Worm (Caenorhabditis elegans): ENCODE data around the gene T09A5.14.

The T09A5.14 gene

ce11 chrII:7858101-7858500 is 25.9 kb downstream of the T09A5.14 start, which contains the start of gene sds-22:
Gene sds-22 (plus strand): TSS chrII:7858401.
- TF ChIP-seq nfya-2 (GFP tag; IDR thresholded peaks at IDR 0.05) (no peak), zim-3 (tag; optimal IDR thresholded peaks at IDR 0.05) (no peak), lsy-27 (tag; optimal IDR thresholded peaks at IDR 0.05; ENCODE audit: borderline replicate concordance, insufficient read depth) (no peak), B0035.1 (tag; optimal IDR thresholded peaks at IDR 0.05) (no peak), nhr-179 (tag; optimal IDR thresholded peaks at IDR 0.05) (no peak), egl-44 (GFP tag; IDR thresholded peaks at IDR 0.05) (no peak), Y79H2A.3 (GFP tag; conservative IDR thresholded peaks at IDR 0.05) (no peak), Y53G8AR.9 (GFP tag; conservative IDR thresholded peaks at IDR 0.05) (no peak), F10E7.11 (tag; optimal IDR thresholded peaks at IDR 0.05) (no peak), nhr-120 (GFP tag; IDR thresholded peaks at IDR 0.05) (no peak), ceh-40 (GFP tag; IDR thresholded peaks at IDR 0.05) (no peak), chd-7 (tag; optimal IDR thresholded peaks at IDR 0.05) (no peak), pha-4 (tag; optimal IDR thresholded peaks at IDR 0.05) (no peak), cebp-1 (GFP tag; IDR thresholded peaks at IDR 0.05) (no peak), cebp-1 (tag; optimal IDR thresholded peaks at IDR 0.05) (no peak), ccch-3 (GFP tag; optimal IDR thresholded peaks at IDR 0.05) (no peak), lin-26 (GFP tag; IDR thresholded peaks at IDR 0.05) (no peak)

ce11 chrII:7860221-7860928 is 28.2 kb downstream of the T09A5.14 start, which contains the start of gene lin-5:
Gene lin-5 (plus strand): TSS chrII:7860574.
- TF ChIP-seq pha-4 (tag; optimal IDR thresholded peaks at IDR 0.05), result no peak
- TF ChIP-seq ceh-79 (tag; optimal IDR thresholded peaks at IDR 0.05), result no peak
- TF ChIP-seq ets-4 (GFP tag; optimal IDR thresholded peaks at IDR 0.05), result no peak
- no peak for TF ChIP-seq nhr-27 (tag; optimal IDR thresholded peaks at IDR 0.05)
- TF ChIP-seq D2030.7 (GFP tag; IDR thresholded peaks at IDR 0.05), result peak; percentile 91
- peak; percentile 67 for TF ChIP-seq hmg-1.2 (GFP tag; IDR thresholded peaks at IDR 0.05)
- TF ChIP-seq lin-54 (GFP tag; optimal IDR thresholded peaks at IDR 0.05), result peak; percentile 92
- TF ChIP-seq dpff-1 (tag; optimal IDR thresholded peaks at IDR 0.05), result no peak
- no peak for TF ChIP-seq lin-40 (tag; optimal IDR thresholded peaks at IDR 0.05)
- no peak for TF ChIP-seq pbrm-1 (GFP tag; IDR thresholded peaks at IDR 0.05)
- TF ChIP-seq ztf-3 (GFP tag; optimal IDR thresholded peaks at IDR 0.05), result no peak
- no peak for TF ChIP-seq repo-1 (tag; optimal IDR thresholded peaks at IDR 0.05)
- no peak for TF ChIP-seq sdz-38 (tag; optimal IDR thresholded peaks at IDR 0.05)
- peak; percentile 74 for TF ChIP-seq rcor-1 (GFP tag; IDR thresholded peaks at IDR 0.05)
- no peak for TF ChIP-seq akir-1 (GFP tag; optimal IDR thresholded peaks at IDR 0.05)
- no peak for TF ChIP-seq ztf-6 (GFP tag; IDR thresholded peaks at IDR 0.05)
- TF ChIP-seq ceh-27 (GFP tag; optimal IDR thresholded peaks at IDR 0.05), result peak; percentile 23
- TF ChIP-seq T07F8.4 (tag; optimal IDR thresholded peaks at IDR 0.05), result no peak
- peak; percentile 80 for TF ChIP-seq dpl-1 (GFP tag; optimal IDR thresholded peaks at IDR 0.05)
- no peak for TF ChIP-seq egl-44 (GFP tag; IDR thresholded peaks at IDR 0.05)
- TF ChIP-seq F57C9.4 (tag; optimal IDR thresholded peaks at IDR 0.05), result no peak
- TF ChIP-seq attf-6 (GFP tag; IDR thresholded peaks at IDR 0.05), result 0 out of 2 replicates have a peak, but pooled peaks have one; percentile 10
- TF ChIP-seq B0019.2 (GFP tag; conservative IDR thresholded peaks at IDR 0.05), result peak; percentile 41; the same call in 1 of the 2 replicates
- no peak for TF ChIP-seq atf-7 (tag; optimal IDR thresholded peaks at IDR 0.05)
- peak; percentile 82 for TF ChIP-seq unc-130 (GFP tag; optimal IDR thresholded peaks at IDR 0.05)
- TF ChIP-seq nfyb-1 (GFP tag; IDR thresholded peaks at IDR 0.05), result 0 out of 2 replicates have a peak, but pooled peaks have one; percentile 33
- TF ChIP-seq mcd-1 (GFP tag; IDR thresholded peaks at IDR 0.05), result peak; percentile 36; the same call in 1 of the 2 replicates
- no peak for TF ChIP-seq F22D6.2 (tag; optimal IDR thresholded peaks at IDR 0.05)
- TF ChIP-seq somi-1 (GFP tag; optimal IDR thresholded peaks at IDR 0.05), result no peak
- no peak for TF ChIP-seq fkh-3 (tag; optimal IDR thresholded peaks at IDR 0.05)
- peak; percentile 73; the same call in 1 of the 2 replicates for TF ChIP-seq Y53G8AR.9 (GFP tag; conservative IDR thresholded peaks at IDR 0.05)
- no peak for TF ChIP-seq rpc-1 (optimal IDR thresholded peaks at IDR 0.05)
- TF ChIP-seq rpc-1 (tag; optimal IDR thresholded peaks at IDR 0.05), result no peak
- peak; percentile 69; the same call in 1 of the 2 replicates for TF ChIP-seq Y95B8A.8 (GFP tag; IDR thresholded peaks at IDR 0.05)

Data from whole organism, young adult.